Worm (Caenorhabditis elegans) whole organism, early embryonic: Measurements from ENCODE around the gene T05H10.4.

ENCODE experiments used
- B0310.2 ChIP-seq: sonication (generic microtip); optimal IDR thresholded peaks from 2 replicates; lab custom pipeline; 2016; ENCODE audit warnings: mild to moderate bottlenecking, missing genetic modification characterization, missing compliant biosample characterization
- aly-1 ChIP-seq: sonication (generic microtip); optimal IDR thresholded peaks from 2 replicates; lab custom pipeline; 2016; ENCODE audit warnings: missing genetic modification characterization, missing compliant biosample characterization
- ama-1 ChIP-seq: fragments of 150-350 bp; optimal IDR thresholded peaks from 2 replicates; lab custom pipeline; 2014
- ceh-36 ChIP-seq: sonication (generic microtip); optimal IDR thresholded peaks from 2 replicates; lab custom pipeline; 2016; ENCODE audit warnings: missing genetic modification characterization, inconsistent platforms, missing compliant biosample characterization
- ets-7 ChIP-seq: sonication (generic microtip); optimal IDR thresholded peaks from 2 replicates; lab custom pipeline; 2016; ENCODE audit warnings: missing genotype, missing genetic modification characterization, missing compliant biosample characterization
- flt-1 ChIP-seq: fragments of 200-800 bp; sonication (Bioruptor generic); IDR thresholded peaks from 2 replicates; pipeline ENCODE4 v1.3.6; 2022; ENCODE audit warnings: missing genetic modification characterization, missing compliant biosample characterization
- hmg-4 ChIP-seq: fragments of 200-800 bp; sonication (Bioruptor generic); optimal IDR thresholded peaks from 2 replicates; lab custom pipeline; 2018; ENCODE audit warnings: mild to moderate bottlenecking, missing genetic modification characterization, missing compliant biosample characterization
- hnd-1 ChIP-seq: sonication (generic microtip); optimal IDR thresholded peaks from 2 replicates; lab custom pipeline; 2016; ENCODE audit warnings: missing genetic modification characterization, missing compliant biosample characterization
- pes-1 ChIP-seq: fragments of 200-800 bp; sonication (Bioruptor generic); IDR thresholded peaks from 2 replicates; pipeline ENCODE4 v1.3.6; 2022; ENCODE audit warnings: missing genetic modification reagents, missing genetic modification characterization, missing compliant biosample characterization
- scrt-1 ChIP-seq: fragments of 200-800 bp; sonication (Bioruptor generic); IDR thresholded peaks from 2 replicates; pipeline ENCODE4 v1.3.6; 2022; ENCODE audit warnings: missing genetic modification characterization, missing compliant biosample characterization
- tbx-11 ChIP-seq: fragments of 200-800 bp; sonication (Bioruptor generic); IDR thresholded peaks from 2 replicates; pipeline ENCODE4 v1.3.6; 2022; ENCODE audit warnings: missing genetic modification characterization, missing compliant biosample characterization
- tbx-37 ChIP-seq: fragments of 200-800 bp; sonication (Bioruptor generic); conservative IDR thresholded peaks from 2 replicates; pipeline ENCODE4 v1.3.6; 2022; ENCODE audit warnings: missing genetic modification reagents, missing genetic modification characterization, missing compliant biosample characterization
- tra-4 ChIP-seq: sonication (generic microtip); optimal IDR thresholded peaks from 2 replicates; lab custom pipeline; 2017; ENCODE audit warnings: missing genetic modification characterization, missing compliant biosample characterization

DNA sequence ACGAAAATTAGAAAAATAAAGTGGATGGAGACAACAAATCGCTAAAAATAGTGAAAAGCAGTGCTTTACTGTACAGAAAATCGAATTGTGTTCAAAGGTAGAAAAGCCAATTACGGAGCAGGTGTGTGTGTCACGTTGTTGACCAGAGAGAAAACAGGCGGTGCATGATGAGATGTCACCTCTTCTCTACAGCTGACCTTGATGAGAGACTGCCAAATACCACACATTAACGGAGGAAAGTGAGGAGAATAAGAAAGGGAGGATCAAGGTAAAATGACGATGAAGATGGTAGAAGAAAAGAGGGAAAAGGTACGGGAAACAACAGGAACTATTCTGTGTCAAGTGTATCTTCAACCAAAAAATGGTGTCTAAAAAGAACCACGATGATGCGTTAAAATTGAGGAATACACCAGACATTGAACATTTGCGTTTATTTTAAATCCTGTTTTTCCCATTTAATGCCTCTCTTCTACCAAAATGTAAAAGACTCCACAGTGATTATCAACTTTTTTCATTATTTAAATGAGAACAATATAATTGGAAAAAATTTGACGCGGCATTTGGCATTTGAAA lies 46.3 kb downstream of the T05H10.4 start:
- TF ChIP-seq pes-1 (GFP tag; lab: Robert Waterston, UW) (no peak), tra-4 (tag; lab: Kevin White, UChicago) (no peak), hmg-4 (GFP tag; lab: Kevin White, UChicago) (no peak), ama-1 (lab: Kevin White, UChicago) (no peak), ceh-36 (tag; lab: Kevin White, UChicago) (no peak), ets-7 (tag; lab: Kevin White, UChicago) (no peak), hnd-1 (no peak), flt-1 (no peak), tbx-37 (GFP tag; lab: Robert Waterston, UW) (no peak), tbx-11 (GFP tag; lab: Robert Waterston, UW) (no peak), scrt-1 (GFP tag; lab: Robert Waterston, UW) (no peak), aly-1 (tag; lab: Kevin White, UChicago) (no peak), B0310.2 (tag; lab: Kevin White, UChicago) (no peak)
